Worm (Caenorhabditis elegans): Measurements from ENCODE around the gene dpy-31.

The dpy-31 gene

ce11 chrIII:7170090-7170489, 31.9 kb upstream of the dpy-31 start:
- no peak for TF ChIP-seq efl-3 (GFP tag; optimal IDR thresholded peaks at IDR 0.05)

DNA sequence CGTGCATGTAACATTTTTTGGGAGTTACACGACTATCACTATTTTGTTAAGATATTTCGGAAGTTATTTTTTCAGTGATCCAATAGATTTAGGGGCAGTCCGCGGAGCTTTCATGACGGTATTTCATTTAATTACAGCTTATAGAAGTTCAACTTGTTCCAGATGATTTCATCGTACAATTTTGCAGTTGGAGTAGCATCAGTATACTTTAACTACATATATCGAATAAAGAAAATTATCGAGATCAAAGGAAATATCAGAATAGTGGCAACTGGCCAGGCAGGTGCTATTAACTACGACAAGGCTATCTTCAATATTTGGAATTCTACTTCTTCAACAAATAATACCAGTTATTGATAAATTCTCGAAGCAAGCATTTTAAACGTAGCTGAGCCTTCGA, 23.5 kb upstream of the dpy-31 start:
- TF ChIP-seq lir-3 (tag; optimal IDR thresholded peaks at IDR 0.05; ENCODE audit: poor library complexity) (no peak), snu-23 (GFP tag; optimal IDR thresholded peaks at IDR 0.05) (no peak), snpc-4 (tag; optimal IDR thresholded peaks at IDR 0.05) (no peak), ceh-63 (GFP tag; optimal IDR thresholded peaks at IDR 0.05) (no peak), tbx-2 (tag; optimal IDR thresholded peaks at IDR 0.05) (no peak), efl-1 (optimal IDR thresholded peaks at IDR 0.05) (no peak), efl-1 (GFP tag; optimal IDR thresholded peaks at IDR 0.05 in 1 of 2) (peak in 1 of 2 experiments; percentile 85), nhr-85 (tag) (peak; percentile 46), lsy-2 (tag; optimal IDR thresholded peaks at IDR 0.05) (peak in 1 of 2 experiments; percentile 14), fkh-10 (GFP tag; optimal IDR thresholded peaks at IDR 0.05) (no peak)

DNA sequence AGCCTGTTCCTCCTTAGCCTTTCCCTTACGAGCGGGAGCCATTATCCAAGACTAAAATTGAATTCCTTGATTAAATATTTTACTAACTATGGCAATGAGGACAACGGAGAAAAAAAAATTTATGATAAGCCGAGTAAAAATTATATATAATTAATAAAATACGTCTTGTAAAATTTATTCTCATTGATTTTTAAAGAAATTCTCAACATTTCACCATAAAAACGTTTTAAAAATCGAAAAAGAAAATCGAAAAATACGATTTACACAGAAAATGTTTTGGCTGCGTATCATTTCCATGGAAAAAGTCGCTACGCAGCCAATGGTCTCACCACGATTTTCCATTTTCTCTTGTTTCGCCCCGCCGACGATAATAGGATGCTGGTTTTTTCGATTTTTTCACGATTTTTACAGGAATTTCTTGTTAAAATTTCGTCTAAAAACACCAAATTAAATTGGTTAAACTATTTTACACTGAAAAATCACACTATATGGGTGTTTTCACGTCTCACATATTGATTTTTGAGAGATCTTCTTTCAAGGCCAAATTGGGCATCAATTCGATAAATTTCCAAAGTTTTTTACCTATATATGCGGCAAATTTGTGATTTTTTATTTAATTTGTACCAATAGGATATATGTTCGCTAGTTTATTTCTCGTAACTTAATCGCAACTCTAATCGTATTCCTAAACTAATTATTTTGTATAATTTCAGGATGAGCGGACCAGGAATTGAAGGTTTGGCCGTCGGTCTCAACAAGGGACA, 22.3 kb upstream of the dpy-31 start, which contains the start of the genes rps-14 and rpl-36:
TSS of gene rps-14 (minus strand) at position 51 of the 764 bp plus-strand sequence.
TSS of gene rpl-36 (plus strand) at position 714 of the 764 bp plus-strand sequence.
- peak; percentile 72 for TF ChIP-seq pax-3 (tag; optimal IDR thresholded peaks at IDR 0.05)
- TF ChIP-seq nhr-20 (tag; optimal IDR thresholded peaks at IDR 0.05), result peak; percentile 94
- no peak for TF ChIP-seq unc-98 (GFP tag; IDR thresholded peaks at IDR 0.05)
- TF ChIP-seq ets-5 (GFP tag; IDR thresholded peaks at IDR 0.05), result no peak
- TF ChIP-seq hpl-2 (GFP tag; optimal IDR thresholded peaks at IDR 0.05), result peak; percentile 78
- TF ChIP-seq alr-1 (tag; optimal IDR thresholded peaks at IDR 0.05; ENCODE audit: borderline replicate concordance), result no peak
- TF ChIP-seq lin-39 (tag; optimal IDR thresholded peaks at IDR 0.05), result peak; percentile 62
- TF ChIP-seq fkh-8 (tag; optimal IDR thresholded peaks at IDR 0.05), result peak; percentile 88
- TF ChIP-seq ceh-8 (GFP tag; optimal IDR thresholded peaks at IDR 0.05), result peak; percentile 67
- peak; percentile 67 for TF ChIP-seq ztf-4 (tag; optimal IDR thresholded peaks at IDR 0.05)
- no peak for TF ChIP-seq nhr-76 (tag; optimal IDR thresholded peaks at IDR 0.05)
- peak; percentile 70 for TF ChIP-seq grh-1 (GFP tag; IDR thresholded peaks at IDR 0.05)
- peak; percentile 5 for TF ChIP-seq vab-15 (tag; optimal IDR thresholded peaks at IDR 0.05)
- TF ChIP-seq lsy-2 (tag; optimal IDR thresholded peaks at IDR 0.05), result peak; percentile 95 to 96
- peak; percentile 83 for TF ChIP-seq irx-1 (tag; optimal IDR thresholded peaks at IDR 0.05)
- peak; percentile 86 for TF ChIP-seq jun-1 (tag; optimal IDR thresholded peaks at IDR 0.05)
- peak; percentile 94 for TF ChIP-seq nhr-85 (tag)
- peak; percentile 90 to 92 for TF ChIP-seq efl-1 (optimal IDR thresholded peaks at IDR 0.05)
- peak; percentile 82 to 97 for TF ChIP-seq efl-1 (GFP tag; optimal IDR thresholded peaks at IDR 0.05 in 1 of 2)
- peak; percentile 92 for TF ChIP-seq nhr-19 (GFP tag; conservative IDR thresholded peaks at IDR 0.05)
- TF ChIP-seq lin-13 (GFP tag; optimal IDR thresholded peaks at IDR 0.05), result peak; percentile 87
- no peak for TF ChIP-seq nhr-12 (tag; optimal IDR thresholded peaks at IDR 0.05)
- TF ChIP-seq unc-62 (GFP tag; optimal IDR thresholded peaks at IDR 0.05), result no peak
- peak; percentile 34 for TF ChIP-seq ceh-90 (tag; optimal IDR thresholded peaks at IDR 0.05)
- peak; percentile 92 for TF ChIP-seq nhr-90 (tag; optimal IDR thresholded peaks at IDR 0.05; ENCODE audit: poor library complexity)
- TF ChIP-seq mef-2 (tag; optimal IDR thresholded peaks at IDR 0.05), result peak; percentile 27
- peak; percentile 92 for TF ChIP-seq nhr-47 (tag; optimal IDR thresholded peaks at IDR 0.05)
- TF ChIP-seq sptf-1 (tag; optimal IDR thresholded peaks at IDR 0.05), result no peak
- no peak for TF ChIP-seq Y116A8C.19 (tag; optimal IDR thresholded peaks at IDR 0.05; ENCODE audit: borderline replicate concordance)
- TF ChIP-seq sup-37 (GFP tag; optimal IDR thresholded peaks at IDR 0.05), result no peak
- TF ChIP-seq unc-30 (tag; optimal IDR thresholded peaks at IDR 0.05), result no peak
- no peak for TF ChIP-seq efl-3 (GFP tag; optimal IDR thresholded peaks at IDR 0.05)
- peak; percentile 89 for TF ChIP-seq dsc-1 (tag; optimal IDR thresholded peaks at IDR 0.05)
- peak; percentile 83 to 86 (median 86) for TF ChIP-seq dpl-1 (GFP tag; optimal IDR thresholded peaks at IDR 0.05)
- peak in 1 of 2 experiments; percentile 75 for TF ChIP-seq ztf-11 (tag; optimal IDR thresholded peaks at IDR 0.05)
- peak; percentile 87 for TF ChIP-seq tbx-2 (tag; optimal IDR thresholded peaks at IDR 0.05)
- TF ChIP-seq nhr-71 (tag; optimal IDR thresholded peaks at IDR 0.05), result peak; percentile 93
- peak; percentile 40 for TF ChIP-seq fkh-4 (tag; optimal IDR thresholded peaks at IDR 0.05; ENCODE audit: borderline replicate concordance)
- TF ChIP-seq ceh-88 (GFP tag; IDR thresholded peaks at IDR 0.05), result peak; percentile 68
- TF ChIP-seq hlh-4 (tag; optimal IDR thresholded peaks at IDR 0.05), result no peak
- TF ChIP-seq fkh-10 (GFP tag; optimal IDR thresholded peaks at IDR 0.05), result peak; percentile 66
- TF ChIP-seq zag-1 (tag; optimal IDR thresholded peaks at IDR 0.05), result peak; percentile 51

Data from whole organism, L1 larva.